Fruit fly (Drosophila melanogaster) whole organism, adult: ENCODE measurements around the gene CG4467.
A peak's percentile ranks its signal among the peaks of the same experiment; 100 is the strongest.

Source experiments
- CG11617 ChIP-seq: fragments of 200-800 bp; sonication (Bioruptor generic); optimal IDR thresholded peaks from 2 replicates; lab custom pipeline; 2017; ENCODE audit warnings: mild to moderate bottlenecking, missing biosample characterization, missing genetic modification reagents, missing genetic modification characterization
- Hr96 ChIP-seq: fragments of 200-800 bp; sonication (Bioruptor generic); optimal IDR thresholded peaks from 2 replicates; lab custom pipeline; 2016; ENCODE audit warnings: missing biosample characterization, missing genetic modification characterization
- kay ChIP-seq: fragments of 200-800 bp; sonication (Bioruptor generic); peaks from one replicate; lab custom pipeline; 2016; ENCODE audit warnings: missing biosample characterization, missing genetic modification characterization, borderline replicate concordance

- TF ChIP-seq CG11617 (no peak), Hr96 (no peak), kay (peak; percentile 25)
Measured at dm6 chr3R:23239934-23240632, 8.6 kb downstream of the CG4467 start.
